Worm (Caenorhabditis elegans) whole organism, L1 larva: ENCODE results near the gene hlh-4.

Experiments used
- ces-1 ChIP-seq: fragments of 150-350 bp; optimal IDR thresholded peaks from 2 replicates; lab custom pipeline; 2014; ENCODE audit warnings: missing biosample characterization, missing genetic modification reagents, missing genetic modification characterization
- dpl-1 ChIP-seq, 3 experiments: fragments of 150-350 bp in 2 of 3; sonication (generic microtip) in 1 of 3; optimal IDR thresholded peaks; 2 replicates each; lab custom pipeline; 2014 to 2017; ENCODE audit warnings: missing biosample characterization in 3 of 3, missing genetic modification characterization in 3 of 3, missing genetic modification reagents in 3 of 3
- lin-39 ChIP-seq: fragments of 150-350 bp; optimal IDR thresholded peaks from 2 replicates; lab custom pipeline; 2014; ENCODE audit warnings: missing biosample characterization, missing genetic modification reagents, missing genetic modification characterization
- lsy-2 ChIP-seq, 2 experiments: fragments of 150-350 bp; optimal IDR thresholded peaks; 2 replicates each; lab custom pipeline; 2014; ENCODE audit warnings: missing biosample characterization in 2 of 2, missing genetic modification characterization in 2 of 2
- mab-9 ChIP-seq: fragments of 200-800 bp; sonication (Bioruptor generic); IDR thresholded peaks from 2 replicates; pipeline ENCODE4 v1.3.6; 2022; ENCODE audit warnings: missing genetic modification reagents, missing genetic modification characterization, missing compliant biosample characterization
- skn-1 ChIP-seq: fragments of 150-350 bp; optimal IDR thresholded peaks from 2 replicates; lab custom pipeline; 2014; ENCODE audit warnings: missing biosample characterization, missing genetic modification characterization
- tbx-2 ChIP-seq: sonication (generic microtip); optimal IDR thresholded peaks from 2 replicates; lab custom pipeline; 2016; ENCODE audit warnings: missing genetic modification characterization, missing compliant biosample characterization
- zag-1 ChIP-seq: fragments of 150-350 bp; optimal IDR thresholded peaks from 2 replicates; lab custom pipeline; 2014; ENCODE audit warnings: missing biosample characterization, missing genetic modification characterization
- ztf-11 ChIP-seq, 2 experiments: sonication (generic microtip); optimal IDR thresholded peaks; 2 replicates each; lab custom pipeline; 2016 to 2017; ENCODE audit warnings: missing genetic modification characterization in 2 of 2, missing biosample characterization in 1 of 2, missing compliant biosample characterization in 1 of 2

DNA sequence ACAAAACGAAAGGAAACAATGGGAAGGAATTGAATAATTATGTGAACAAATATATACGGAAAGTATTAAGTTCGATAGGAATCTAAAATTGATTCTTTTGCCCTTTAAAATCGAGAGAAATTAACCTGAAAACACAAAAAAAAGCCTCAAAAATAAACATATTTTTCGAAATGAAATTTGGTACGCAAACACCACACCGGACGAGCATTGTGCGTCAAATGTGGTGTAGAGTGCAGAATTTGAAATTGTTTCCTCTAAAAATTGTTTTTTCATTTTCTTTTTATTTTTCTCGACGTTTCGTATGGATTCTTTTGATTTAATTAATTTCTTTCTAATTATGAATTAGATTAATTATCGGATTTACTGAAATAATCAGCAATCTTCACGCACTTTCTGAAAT lies 43.5 kb downstream of the hlh-4 start:
- peak; percentile 35 to 62 for TF ChIP-seq lsy-2 (tag; optimal IDR thresholded peaks at IDR 0.05; lab: Kevin White, UChicago)
- TF ChIP-seq tbx-2: no peak
- peak; percentile 37 to 63 (median 48) for TF ChIP-seq dpl-1 (GFP tag; optimal IDR thresholded peaks at IDR 0.05; lab: Kevin White, UChicago)
- no peak for TF ChIP-seq lin-39 (tag; lab: Kevin White, UChicago)
- no peak for TF ChIP-seq ces-1 (GFP tag; lab: Kevin White, UChicago)
- no peak for TF ChIP-seq zag-1 (tag; lab: Kevin White, UChicago)
- no peak for TF ChIP-seq mab-9 (GFP tag; lab: Robert Waterston, UW)
- TF ChIP-seq ztf-11 (tag; optimal IDR thresholded peaks at IDR 0.05; lab: Kevin White, UChicago): no peak
- no peak for TF ChIP-seq skn-1 (tag; lab: Kevin White, UChicago)
